Worm (Caenorhabditis elegans) whole organism, L2 larva: ENCODE measurements around the gene eif-3.G.

Source experiments
- C34F6.9 ChIP-seq: fragments of 150-350 bp; optimal IDR thresholded peaks from 2 replicates; lab custom pipeline; 2014; ENCODE audit warnings: missing biosample characterization, missing genetic modification characterization
- F13H6.1 ChIP-seq: sonication (generic microtip); optimal IDR thresholded peaks from 2 replicates; lab custom pipeline; 2016; ENCODE audit warnings: missing genetic modification characterization, missing compliant biosample characterization
- R02D3.7 ChIP-seq: fragments of 150-350 bp; optimal IDR thresholded peaks from 2 replicates; lab custom pipeline; 2014; ENCODE audit warnings: missing biosample characterization, missing genetic modification characterization
- Y55F3AM.14 ChIP-seq: fragments of 200-800 bp; sonication (Bioruptor generic); optimal IDR thresholded peaks from 2 replicates; lab custom pipeline; 2018; ENCODE audit warnings: mild to moderate bottlenecking, missing genetic modification characterization, missing compliant biosample characterization
- alr-1 ChIP-seq: fragments of 150-350 bp; optimal IDR thresholded peaks from 2 replicates; lab custom pipeline; 2014; ENCODE audit warnings: missing biosample characterization, missing genetic modification characterization
- aly-2 ChIP-seq: fragments of 150-350 bp; optimal IDR thresholded peaks from 2 replicates; lab custom pipeline; 2014; ENCODE audit warnings: missing biosample characterization, missing genetic modification characterization
- ama-1 ChIP-seq: fragments of 150-350 bp; optimal IDR thresholded peaks from 2 replicates; lab custom pipeline; 2018; ENCODE audit warnings: inconsistent platforms
- blmp-1 ChIP-seq: sonication (generic microtip); optimal IDR thresholded peaks from 2 replicates; lab custom pipeline; 2017; ENCODE audit warnings: missing genetic modification characterization, mild to moderate bottlenecking, missing compliant biosample characterization, antibody characterized with exemption, moderate library complexity; ENCODE audit not compliant: insufficient read depth
- ceh-16 ChIP-seq: fragments of 150-350 bp; optimal IDR thresholded peaks from 2 replicates; lab custom pipeline; 2014; ENCODE audit warnings: missing biosample characterization, missing genetic modification characterization
- crh-2 ChIP-seq: sonication (generic microtip); optimal IDR thresholded peaks from 2 replicates; lab custom pipeline; 2017; ENCODE audit warnings: missing biosample characterization, missing genetic modification characterization
- dmd-4 ChIP-seq: sonication (generic microtip); optimal IDR thresholded peaks from 2 replicates; lab custom pipeline; 2017; ENCODE audit warnings: missing biosample characterization, missing genetic modification characterization
- egl-27 ChIP-seq: sonication (generic microtip); optimal IDR thresholded peaks from 3 replicates; lab custom pipeline; 2017; ENCODE audit warnings: missing biosample characterization, missing genetic modification reagents, missing genetic modification characterization
- elt-1 ChIP-seq: fragments of 150-350 bp; optimal IDR thresholded peaks from 2 replicates; lab custom pipeline; 2014; ENCODE audit warnings: missing biosample characterization, missing genetic modification characterization
- fos-1 ChIP-seq: fragments of 150-350 bp; optimal IDR thresholded peaks from 2 replicates; lab custom pipeline; 2014; ENCODE audit warnings: missing biosample characterization, missing genetic modification characterization
- gmeb-1 ChIP-seq: fragments of 150-350 bp; optimal IDR thresholded peaks from 2 replicates; lab custom pipeline; 2014; ENCODE audit warnings: missing biosample characterization, missing genetic modification characterization
- lin-13 ChIP-seq: fragments of 150-350 bp; optimal IDR thresholded peaks from 2 replicates; lab custom pipeline; 2014; ENCODE audit warnings: missing biosample characterization, missing genetic modification reagents, missing genetic modification characterization
- lin-39 ChIP-seq: fragments of 150-350 bp; optimal IDR thresholded peaks from 2 replicates; lab custom pipeline; 2014; ENCODE audit warnings: missing biosample characterization, missing genetic modification reagents, missing genetic modification characterization
- lsy-2 ChIP-seq, 2 experiments: fragments of 150-350 bp in 1 of 2; sonication (generic microtip) in 1 of 2; optimal IDR thresholded peaks; 2 replicates each; lab custom pipeline; 2014 to 2017; ENCODE audit warnings: missing biosample characterization in 2 of 2, missing genetic modification characterization in 2 of 2
- mab-5 ChIP-seq: fragments of 150-350 bp; optimal IDR thresholded peaks from 2 replicates; lab custom pipeline; 2014; ENCODE audit warnings: missing biosample characterization, missing genetic modification characterization
- mbf-1 ChIP-seq: sonication (generic microtip); optimal IDR thresholded peaks from 2 replicates; lab custom pipeline; 2017; ENCODE audit warnings: missing biosample characterization, missing genetic modification characterization
- mdl-1 ChIP-seq, 2 experiments: fragments of 150-350 bp in 1 of 2; sonication (generic microtip) in 1 of 2; optimal IDR thresholded peaks; 2 replicates each; lab custom pipeline; 2017; ENCODE audit warnings: missing biosample characterization in 2 of 2, missing genetic modification characterization in 2 of 2
- nhr-11 ChIP-seq: fragments of 150-350 bp; optimal IDR thresholded peaks from 2 replicates; lab custom pipeline; 2014; ENCODE audit warnings: missing biosample characterization, missing genetic modification characterization
- nhr-12 ChIP-seq: fragments of 150-350 bp; optimal IDR thresholded peaks from 2 replicates; lab custom pipeline; 2014; ENCODE audit warnings: missing biosample characterization, missing genetic modification characterization
- nhr-129 ChIP-seq: fragments of 150-350 bp; optimal IDR thresholded peaks from 2 replicates; lab custom pipeline; 2014; ENCODE audit warnings: missing biosample characterization, missing genetic modification characterization
- nhr-23 ChIP-seq: fragments of 150-350 bp; optimal IDR thresholded peaks from 2 replicates; lab custom pipeline; 2014; ENCODE audit warnings: missing biosample characterization, missing genetic modification reagents, missing genetic modification characterization
- nhr-237 ChIP-seq: fragments of 150-350 bp; optimal IDR thresholded peaks from 2 replicates; lab custom pipeline; 2014; ENCODE audit warnings: missing biosample characterization, missing genetic modification characterization
- nhr-6 ChIP-seq: fragments of 150-350 bp; optimal IDR thresholded peaks from 2 replicates; lab custom pipeline; 2014; ENCODE audit warnings: missing biosample characterization, missing genetic modification characterization
- nhr-77 ChIP-seq: fragments of 150-350 bp; optimal IDR thresholded peaks from 2 replicates; lab custom pipeline; 2014; ENCODE audit warnings: missing biosample characterization, missing genetic modification characterization
- peb-1 ChIP-seq: fragments of 150-350 bp; optimal IDR thresholded peaks from 2 replicates; lab custom pipeline; 2014; ENCODE audit warnings: missing biosample characterization, missing genetic modification characterization
- sem-4 ChIP-seq: fragments of 150-350 bp; optimal IDR thresholded peaks from 2 replicates; lab custom pipeline; 2014; ENCODE audit warnings: missing biosample characterization, missing genetic modification reagents, missing genetic modification characterization
- skn-1 ChIP-seq: sonication (generic microtip); optimal IDR thresholded peaks from 2 replicates; lab custom pipeline; 2017; ENCODE audit warnings: missing biosample characterization, missing genetic modification characterization
- sma-3 ChIP-seq: sonication (generic microtip); optimal IDR thresholded peaks from 2 replicates; lab custom pipeline; 2016; ENCODE audit warnings: missing genetic modification reagents, missing genetic modification characterization, missing compliant biosample characterization
- sma-9 ChIP-seq, 2 experiments: fragments of 150-350 bp in 1 of 2; sonication (generic microtip) in 1 of 2; optimal IDR thresholded peaks; 2 replicates each; lab custom pipeline; 2014 to 2016; ENCODE audit warnings: missing genetic modification characterization in 2 of 2, mild to moderate bottlenecking in 1 of 2, missing biosample characterization in 1 of 2, missing compliant biosample characterization in 1 of 2, missing genetic modification reagents in 1 of 2, moderate library complexity in 1 of 2
- snpc-4 ChIP-seq: fragments of 150-350 bp; optimal IDR thresholded peaks from 2 replicates; lab custom pipeline; 2014; ENCODE audit warnings: missing biosample characterization, missing genetic modification characterization
- unc-39 ChIP-seq: fragments of 150-350 bp; optimal IDR thresholded peaks from 2 replicates; lab custom pipeline; 2014; ENCODE audit warnings: missing biosample characterization, missing genetic modification characterization
- unc-55 ChIP-seq: fragments of 150-350 bp; sonication (generic microtip); optimal IDR thresholded peaks from 3 replicates; lab custom pipeline; 2014; ENCODE audit warnings: missing biosample characterization, missing genetic modification reagents, missing genetic modification characterization
- zag-1 ChIP-seq: fragments of 150-350 bp; optimal IDR thresholded peaks from 2 replicates; lab custom pipeline; 2014; ENCODE audit warnings: missing biosample characterization, missing genetic modification characterization
- ztf-11 ChIP-seq: sonication (generic microtip); optimal IDR thresholded peaks from 2 replicates; lab custom pipeline; 2017; ENCODE audit warnings: missing biosample characterization, missing genetic modification characterization
- ztf-4 ChIP-seq: fragments of 150-350 bp; optimal IDR thresholded peaks from 2 replicates; lab custom pipeline; 2014; ENCODE audit warnings: missing biosample characterization, missing genetic modification characterization

The eif-3.G gene

ce11 chrII:8481033-8481708 lies 38.6 kb downstream of the eif-3.G start:
- TF ChIP-seq sem-4 (tag; lab: Kevin White, UChicago) (no peak), skn-1 (tag; lab: Kevin White, UChicago) (no peak), dmd-4 (no peak), peb-1 (tag; lab: Kevin White, UChicago) (no peak), ztf-4 (tag; lab: Kevin White, UChicago) (peak; percentile 58), lsy-2 (tag; optimal IDR thresholded peaks at IDR 0.05; lab: Kevin White, UChicago) (peak in 1 of 2 experiments; percentile 24), gmeb-1 (tag; lab: Kevin White, UChicago) (no peak), nhr-129 (tag; lab: Kevin White, UChicago) (peak; percentile 29), fos-1 (tag; lab: Kevin White, UChicago) (peak; percentile 5), aly-2 (tag; lab: Kevin White, UChicago) (no peak), nhr-77 (tag; lab: Kevin White, UChicago) (no peak), crh-2 (tag; lab: Kevin White, UChicago) (peak; percentile 2), mbf-1 (tag; lab: Kevin White, UChicago) (no peak), lin-39 (tag; lab: Kevin White, UChicago) (no peak), ama-1 (no peak), lin-13 (GFP tag; lab: Kevin White, UChicago) (no peak), blmp-1 (no peak), C34F6.9 (peak; percentile 41), nhr-23 (tag; lab: Kevin White, UChicago) (no peak), F13H6.1 (tag; lab: Kevin White, UChicago) (peak; percentile 4), zag-1 (tag; lab: Kevin White, UChicago) (no peak), ztf-11 (tag; lab: Kevin White, UChicago) (no peak), sma-9 (GFP tag; optimal IDR thresholded peaks at IDR 0.05; lab: Kevin White, UChicago) (peak; percentile 68), sma-9 (tag; optimal IDR thresholded peaks at IDR 0.05; lab: Kevin White, UChicago) (no peak), nhr-6 (no peak), mdl-1 (tag; optimal IDR thresholded peaks at IDR 0.05; lab: Kevin White, UChicago) (no peak), alr-1 (tag; lab: Kevin White, UChicago) (no peak), nhr-237 (no peak), sma-3 (GFP tag; lab: Kevin White, UChicago) (no peak), unc-55 (GFP tag; lab: Kevin White, UChicago) (no peak), Y55F3AM.14 (GFP tag; lab: Kevin White, UChicago) (no peak), snpc-4 (tag; lab: Kevin White, UChicago) (no peak), unc-39 (tag; lab: Kevin White, UChicago) (no peak), nhr-11 (no peak), elt-1 (tag; lab: Kevin White, UChicago) (no peak), egl-27 (tag; lab: Kevin White, UChicago) (no peak), R02D3.7 (tag; lab: Kevin White, UChicago) (no peak), ceh-16 (tag; lab: Kevin White, UChicago) (no peak), nhr-12 (tag; lab: Kevin White, UChicago) (no peak), mab-5 (tag; lab: Kevin White, UChicago) (no peak)

- peak; percentile 20 for TF ChIP-seq ama-1
- no peak for TF ChIP-seq Y55F3AM.14 (GFP tag; lab: Kevin White, UChicago)
- TF ChIP-seq ztf-4 (tag; lab: Kevin White, UChicago): peak; percentile 67
Observed at ce11 chrII:8481731-8482253, 39.2 kb downstream of the eif-3.G start, which contains the start of gene M05D6.5. TSS of gene M05D6.5 (minus strand) at chrII:8482203.
